Fruit fly (Drosophila melanogaster) whole organism, adult: ENCODE data around the gene mab-21.

ENCODE experiments used
- CG11617 ChIP-seq: fragments of 200-800 bp; sonication (Bioruptor generic); optimal IDR thresholded peaks from 2 replicates; lab custom pipeline; 2017; ENCODE audit warnings: mild to moderate bottlenecking, missing biosample characterization, missing genetic modification reagents, missing genetic modification characterization
- CG12768 ChIP-seq: fragments of 200-800 bp; sonication (Bioruptor generic); optimal IDR thresholded peaks from 2 replicates; lab custom pipeline; 2017; ENCODE audit warnings: missing biosample characterization, missing genetic modification characterization, mild to moderate bottlenecking, moderate library complexity, missing genetic modification reagents
- CG14711 ChIP-seq: fragments of 200-800 bp; sonication (Bioruptor generic); optimal IDR thresholded peaks from 2 replicates; lab custom pipeline; 2018; ENCODE audit warnings: missing biosample characterization, mild to moderate bottlenecking, missing genetic modification characterization, moderate library complexity
- CG1620 ChIP-seq: fragments of 200-800 bp; sonication (Bioruptor generic); optimal IDR thresholded peaks from 2 replicates; lab custom pipeline; 2016; ENCODE audit warnings: missing biosample characterization, missing genetic modification characterization
- CG33017 ChIP-seq: fragments of 200-800 bp; sonication (Bioruptor generic); optimal IDR thresholded peaks from 2 replicates; lab custom pipeline; 2018; ENCODE audit warnings: missing biosample characterization, mild to moderate bottlenecking, missing genetic modification characterization, moderate library complexity
- CG5204 ChIP-seq: fragments of 200-800 bp; sonication (Bioruptor generic); optimal IDR thresholded peaks from 2 replicates; lab custom pipeline; 2016; ENCODE audit warnings: missing biosample characterization, missing genetic modification characterization
- CG7045 ChIP-seq: fragments of 200-800 bp; sonication (Bioruptor generic); optimal IDR thresholded peaks from 2 replicates; lab custom pipeline; 2017; ENCODE audit warnings: missing biosample characterization, mild to moderate bottlenecking, missing genetic modification characterization
- CG7101 ChIP-seq: fragments of 200-800 bp; sonication (Bioruptor generic); optimal IDR thresholded peaks from 2 replicates; lab custom pipeline; 2018; ENCODE audit warnings: missing biosample characterization, mild to moderate bottlenecking, missing genetic modification characterization, moderate library complexity
- Clk ChIP-seq: fragments of 200-800 bp; sonication (Bioruptor generic); optimal IDR thresholded peaks from 2 replicates; lab custom pipeline; 2017; ENCODE audit warnings: missing biosample characterization, missing genetic modification characterization
- Crg-1 ChIP-seq: fragments of 200-800 bp; sonication (Bioruptor generic); optimal IDR thresholded peaks from 2 replicates; lab custom pipeline; 2016; ENCODE audit warnings: missing biosample characterization, missing genetic modification characterization
- Hr96 ChIP-seq: fragments of 200-800 bp; sonication (Bioruptor generic); optimal IDR thresholded peaks from 2 replicates; lab custom pipeline; 2016; ENCODE audit warnings: missing biosample characterization, missing genetic modification characterization
- Mnt ChIP-seq: fragments of 200-800 bp; sonication (Bioruptor generic); optimal IDR thresholded peaks from 2 replicates; lab custom pipeline; 2016; ENCODE audit warnings: missing biosample characterization, mild to moderate bottlenecking, missing genetic modification characterization
- bab1 ChIP-seq: fragments of 200-800 bp; sonication (Bioruptor generic); optimal IDR thresholded peaks from 3 replicates; lab custom pipeline; 2019; ENCODE audit warnings: missing biosample characterization, mild to moderate bottlenecking, missing genetic modification characterization, moderate library complexity
- cic ChIP-seq: fragments of 200-800 bp; sonication (Bioruptor generic); optimal IDR thresholded peaks from 2 replicates; lab custom pipeline; 2017; ENCODE audit warnings: missing biosample characterization, mild to moderate bottlenecking, missing genetic modification characterization, moderate library complexity
- cnc ChIP-seq, 2 experiments: fragments of >200 bp; optimal IDR thresholded peaks; 2 replicates each; lab custom pipeline; 2017
- kay ChIP-seq: fragments of 200-800 bp; sonication (Bioruptor generic); peaks from one replicate; lab custom pipeline; 2016; ENCODE audit warnings: missing biosample characterization, missing genetic modification characterization, borderline replicate concordance
- ovo ChIP-seq: fragments of 200-800 bp; sonication (Bioruptor generic); optimal IDR thresholded peaks from 2 replicates; lab custom pipeline; 2016; ENCODE audit warnings: missing biosample characterization, missing genetic modification characterization
- pad ChIP-seq: fragments of 200-800 bp; sonication (Bioruptor generic); optimal IDR thresholded peaks from 3 replicates; lab custom pipeline; 2017; ENCODE audit warnings: missing biosample characterization, missing genetic modification characterization, mild to moderate bottlenecking, moderate library complexity, missing genetic modification reagents
- tj ChIP-seq: fragments of 200-800 bp; sonication (Bioruptor generic); optimal IDR thresholded peaks from 3 replicates; lab custom pipeline; 2017; ENCODE audit warnings: missing biosample characterization, mild to moderate bottlenecking, missing genetic modification characterization, moderate library complexity
- toe ChIP-seq: fragments of 200-800 bp; sonication (Bioruptor generic); optimal IDR thresholded peaks from 2 replicates; lab custom pipeline; 2016; ENCODE audit warnings: missing biosample characterization, missing genetic modification characterization

Gene mab-21

dm6 chrX:6022090-6022489, 9.1 kb upstream of the mab-21 start:
- TF ChIP-seq cnc (optimal IDR thresholded peaks at IDR 0.05; lab: Kevin White, UChicago): no peak
- no peak for TF ChIP-seq cic
- no peak for TF ChIP-seq CG7101 (tag; lab: Kevin White, UChicago)
- no peak for TF ChIP-seq tj
- TF ChIP-seq toe (GFP tag; lab: Kevin White, UChicago): no peak
- no peak for TF ChIP-seq Hr96 (GFP tag; lab: Kevin White, UChicago)

DNA sequence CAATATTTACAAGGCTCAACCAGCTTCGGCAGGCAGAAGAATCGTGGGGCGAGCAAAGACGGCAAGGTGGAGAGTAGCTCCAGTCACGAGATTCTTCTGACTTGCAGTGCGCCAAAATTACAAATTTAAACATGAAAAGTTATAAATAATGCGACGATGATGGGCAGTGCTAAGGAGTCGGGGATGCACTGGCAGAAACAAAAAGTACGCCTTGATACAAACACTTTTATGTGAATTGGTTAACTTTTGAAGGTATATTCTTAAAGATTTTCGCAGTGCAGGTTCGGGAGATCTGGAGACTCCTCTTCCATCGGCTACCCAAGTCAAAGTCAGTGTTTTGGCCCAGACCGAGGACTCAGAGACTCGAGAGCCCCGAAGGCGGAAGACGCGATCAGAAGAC, 8.4 kb upstream of the mab-21 start:
- TF ChIP-seq Hr96 (GFP tag; lab: Kevin White, UChicago) (no peak), cic (no peak), cnc (optimal IDR thresholded peaks at IDR 0.05; lab: Kevin White, UChicago) (no peak), tj (no peak), CG12768 (GFP tag; lab: Kevin White, UChicago) (no peak), CG14711 (no peak), CG1620 (no peak), kay (GFP tag; lab: Kevin White, UChicago) (no peak), Clk (no peak), toe (GFP tag; lab: Kevin White, UChicago) (no peak), CG11617 (GFP tag; lab: Kevin White, UChicago) (no peak), CG33017 (tag; lab: Kevin White, UChicago) (no peak), ovo (no peak)

- TF ChIP-seq cic: no peak
- no peak for TF ChIP-seq CG7045 (GFP tag; lab: Kevin White, UChicago)
- TF ChIP-seq bab1 (GFP tag; lab: Kevin White, UChicago): no peak
- TF ChIP-seq CG33017 (tag; lab: Kevin White, UChicago): no peak
- no peak for TF ChIP-seq CG5204 (GFP tag; lab: Kevin White, UChicago)
- TF ChIP-seq Clk: no peak
- no peak for TF ChIP-seq CG11617 (GFP tag; lab: Kevin White, UChicago)
- no peak for TF ChIP-seq Crg-1 (GFP tag; lab: Kevin White, UChicago)
- TF ChIP-seq tj: no peak
- TF ChIP-seq CG7101 (tag; lab: Kevin White, UChicago): no peak
- TF ChIP-seq kay (GFP tag; lab: Kevin White, UChicago): no peak
- TF ChIP-seq CG14711: no peak
- no peak for TF ChIP-seq cnc (optimal IDR thresholded peaks at IDR 0.05; lab: Kevin White, UChicago)
- TF ChIP-seq CG1620: no peak
Measured at dm6 chrX:6020254-6020653, 7.3 kb upstream of the mab-21 start.

dm6 chrX:6010539-6011268, 2.3 kb downstream of the mab-21 start:
- TF ChIP-seq CG14711 (no peak), CG5204 (GFP tag; lab: Kevin White, UChicago) (no peak), bab1 (GFP tag; lab: Kevin White, UChicago) (no peak), cic (no peak), pad (GFP tag; lab: Kevin White, UChicago) (no peak), CG7101 (tag; lab: Kevin White, UChicago) (no peak), ovo (no peak), CG12768 (GFP tag; lab: Kevin White, UChicago) (no peak), toe (GFP tag; lab: Kevin White, UChicago) (no peak), Hr96 (GFP tag; lab: Kevin White, UChicago) (no peak), Clk (no peak), CG11617 (GFP tag; lab: Kevin White, UChicago) (no peak), CG7045 (GFP tag; lab: Kevin White, UChicago) (no peak), Crg-1 (GFP tag; lab: Kevin White, UChicago) (no peak), cnc (optimal IDR thresholded peaks at IDR 0.05; lab: Kevin White, UChicago) (no peak), CG33017 (tag; lab: Kevin White, UChicago) (no peak), tj (no peak), kay (GFP tag; lab: Kevin White, UChicago) (no peak), Mnt (no peak)

DNA sequence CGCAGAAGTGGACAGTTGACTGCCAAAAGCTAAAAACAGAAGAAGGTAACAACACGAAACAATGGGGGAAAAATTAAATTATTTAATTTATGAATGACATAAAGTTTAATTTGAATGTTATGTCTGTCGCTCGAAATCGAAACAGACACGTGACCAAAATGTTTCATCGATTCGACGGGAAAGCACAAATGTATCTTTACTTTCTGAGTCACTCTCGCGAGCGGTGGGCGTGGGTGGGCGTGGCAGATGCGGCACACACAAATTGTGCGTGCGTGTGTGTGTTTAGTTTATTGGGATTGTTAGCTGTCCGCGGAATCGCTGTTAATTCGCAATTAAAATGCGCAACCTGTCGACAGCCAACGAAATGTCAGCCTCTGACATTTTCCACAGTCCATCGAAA, 5.5 kb downstream of the mab-21 start:
- TF ChIP-seq tj (no peak), toe (GFP tag; lab: Kevin White, UChicago) (no peak), CG7101 (tag; lab: Kevin White, UChicago) (no peak), cic (no peak)

DNA sequence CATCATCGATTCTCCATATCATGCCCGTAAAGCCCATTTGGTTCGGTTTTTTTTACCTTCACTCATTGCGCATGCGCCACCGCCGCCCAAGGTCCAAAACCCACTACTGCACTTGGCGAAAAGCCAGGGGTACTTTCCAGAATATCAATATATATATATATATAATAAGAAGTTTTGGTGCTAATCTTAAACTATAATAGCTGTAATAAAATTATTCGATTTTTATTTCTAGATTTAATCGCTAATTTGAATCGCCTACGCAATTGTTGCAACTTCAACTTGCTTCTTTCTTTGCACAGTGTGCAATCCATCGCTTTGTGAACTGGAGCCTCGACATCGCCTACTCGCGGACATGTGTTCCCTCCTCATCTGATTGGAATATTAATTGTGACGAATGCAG, 9.2 kb downstream of the mab-21 start:
- TF ChIP-seq Crg-1 (GFP tag; lab: Kevin White, UChicago): no peak
- no peak for TF ChIP-seq kay (GFP tag; lab: Kevin White, UChicago)
- no peak for TF ChIP-seq tj
- TF ChIP-seq CG14711: no peak
- no peak for TF ChIP-seq Clk
- TF ChIP-seq cic: no peak
- TF ChIP-seq CG33017 (tag; lab: Kevin White, UChicago): no peak
- TF ChIP-seq CG11617 (GFP tag; lab: Kevin White, UChicago): no peak
- no peak for TF ChIP-seq CG12768 (GFP tag; lab: Kevin White, UChicago)
- no peak for TF ChIP-seq cnc (optimal IDR thresholded peaks at IDR 0.05; lab: Kevin White, UChicago)
- TF ChIP-seq Mnt: no peak
- no peak for TF ChIP-seq CG7101 (tag; lab: Kevin White, UChicago)
- TF ChIP-seq pad (GFP tag; lab: Kevin White, UChicago): no peak
- no peak for TF ChIP-seq ovo
- TF ChIP-seq bab1 (GFP tag; lab: Kevin White, UChicago): no peak
